Fruit fly (Drosophila melanogaster) whole organism, prepupa: Measurements from ENCODE around the gene HHEX.

Source experiments
- CG11902 ChIP-seq: fragments of 200-800 bp; sonication (Bioruptor generic); optimal IDR thresholded peaks from 3 replicates; lab custom pipeline; 2016; ENCODE audit warnings: missing biosample characterization, missing genetic modification characterization
- CG1621 ChIP-seq: fragments of 200-800 bp; sonication (Bioruptor generic); optimal IDR thresholded peaks from 3 replicates; lab custom pipeline; 2018; ENCODE audit warnings: missing biosample characterization, mild to moderate bottlenecking, missing genetic modification characterization
- CG32006 ChIP-seq: fragments of 200-800 bp; sonication (Bioruptor generic); optimal IDR thresholded peaks from 3 replicates; lab custom pipeline; 2017; ENCODE audit warnings: missing biosample characterization, mild to moderate bottlenecking, missing genetic modification characterization
- Gug ChIP-seq: fragments of 200-800 bp; sonication (Bioruptor generic); IDR thresholded peaks from 2 replicates; pipeline ENCODE4 v1.3.6; 2022; ENCODE audit warnings: missing biosample characterization, missing genetic modification characterization
- Hr39 ChIP-seq: fragments of 200-800 bp; sonication (Bioruptor generic); optimal IDR thresholded peaks from 2 replicates; lab custom pipeline; 2016; ENCODE audit warnings: missing biosample characterization, missing genetic modification characterization
- Hr4 ChIP-seq: fragments of 200-800 bp; sonication (Bioruptor generic); optimal IDR thresholded peaks from 3 replicates; lab custom pipeline; 2016; ENCODE audit warnings: missing biosample characterization, missing genetic modification characterization
- OdsH ChIP-seq: fragments of 200-800 bp; sonication (Bioruptor generic); optimal IDR thresholded peaks from 3 replicates; lab custom pipeline; 2016; ENCODE audit warnings: missing biosample characterization, missing genetic modification characterization
- Smox ChIP-seq: fragments of 200-800 bp; sonication (Bioruptor generic); optimal IDR thresholded peaks from 3 replicates; lab custom pipeline; 2016; ENCODE audit warnings: missing biosample characterization, missing genetic modification characterization
- Sox14 ChIP-seq: fragments of 200-800 bp; sonication (Bioruptor generic); optimal IDR thresholded peaks from 3 replicates; lab custom pipeline; 2016; ENCODE audit warnings: missing biosample characterization, missing genetic modification characterization
- eg ChIP-seq: fragments of 200-800 bp; sonication (Bioruptor generic); IDR thresholded peaks from 3 replicates; pipeline ENCODE4 v1.3.6; 2022; ENCODE audit warnings: missing biosample characterization, missing genetic modification characterization
- pdm3 ChIP-seq: fragments of 200-800 bp; sonication (Bioruptor generic); optimal IDR thresholded peaks from 3 replicates; lab custom pipeline; 2016; ENCODE audit warnings: missing biosample characterization, missing genetic modification characterization
- spab ChIP-seq: fragments of 200-800 bp; sonication (Bioruptor generic); optimal IDR thresholded peaks from 2 replicates; lab custom pipeline; 2017; ENCODE audit warnings: missing biosample characterization, mild to moderate bottlenecking, missing genetic modification characterization, missing genetic modification reagents

- TF ChIP-seq spab (GFP tag; lab: Kevin White, UChicago) (peak; percentile 24), Hr4 (GFP tag; lab: Kevin White, UChicago) (no peak), CG1621 (tag; lab: Kevin White, UChicago) (no peak), CG32006 (GFP tag; lab: Kevin White, UChicago) (no peak), Hr39 (GFP tag; lab: Kevin White, UChicago) (no peak), CG11902 (GFP tag; lab: Kevin White, UChicago) (no peak), Smox (no peak), Sox14 (peak; percentile 13), OdsH (no peak), pdm3 (GFP tag; lab: Kevin White, UChicago) (no peak), eg (GFP tag; lab: Robert Waterston, UW) (peak; percentile 41; the same call in 2 of the 3 replicates), Gug (GFP tag; lab: Robert Waterston, UW) (no peak)
Measured at dm6 chr3R:21089416-21089815, 8.7 kb upstream of the HHEX start.
